Worm (Caenorhabditis elegans) whole organism, L4 larva: ENCODE data around the gene eif-2A.

Source experiments
- D1046.2 ChIP-seq: fragments of 200-800 bp; sonication (Bioruptor generic); IDR thresholded peaks from 2 replicates; pipeline ENCODE4 v1.3.6; 2022; ENCODE audit warnings: missing genetic modification characterization, missing compliant biosample characterization
- F10B5.3 ChIP-seq: sonication (generic microtip); optimal IDR thresholded peaks from 2 replicates; lab custom pipeline; 2016; ENCODE audit warnings: mild to moderate bottlenecking, missing genetic modification characterization, missing compliant biosample characterization
- F26F4.8 ChIP-seq: fragments of 200-800 bp; sonication (Bioruptor generic); conservative IDR thresholded peaks from 2 replicates; pipeline ENCODE4 v1.3.6; 2022; ENCODE audit warnings: missing genetic modification characterization, missing compliant biosample characterization
- F49E8.2 ChIP-seq: sonication (generic microtip); optimal IDR thresholded peaks from 2 replicates; lab custom pipeline; 2016; ENCODE audit warnings: missing compliant biosample characterization, mild to moderate bottlenecking, missing genetic modification characterization, borderline replicate concordance
- T26A8.4 ChIP-seq: fragments of 200-800 bp; sonication (Bioruptor generic); IDR thresholded peaks from 2 replicates; pipeline ENCODE4 v1.3.6; 2022; ENCODE audit warnings: missing genetic modification characterization, missing compliant biosample characterization
- ZK546.5 ChIP-seq, 2 experiments: sonication (generic microtip); optimal IDR thresholded peaks; 2 replicates each; lab custom pipeline; 2017; ENCODE audit warnings: missing biosample characterization in 2 of 2, missing genetic modification characterization in 2 of 2
- aha-1 ChIP-seq: fragments of 150-350 bp; peaks from one replicate; lab custom pipeline; 2014; ENCODE audit warnings: missing biosample characterization, missing genetic modification characterization
- arid-1 ChIP-seq: fragments of 200-800 bp; sonication (Bioruptor generic); conservative IDR thresholded peaks from 2 replicates; pipeline ENCODE4 v1.3.6; 2022; ENCODE audit warnings: missing genetic modification reagents, missing genetic modification characterization, missing compliant biosample characterization
- ceh-20 ChIP-seq: fragments of 200-800 bp; sonication (Bioruptor generic); IDR thresholded peaks from 2 replicates; pipeline ENCODE4 v1.3.6; 2022; ENCODE audit warnings: missing genetic modification reagents, missing genetic modification characterization, missing compliant biosample characterization
- cey-2 ChIP-seq: sonication (generic microtip); optimal IDR thresholded peaks from 3 replicates; lab custom pipeline; 2017; ENCODE audit warnings: missing genetic modification characterization, mild to moderate bottlenecking, missing compliant biosample characterization, antibody characterized with exemption, borderline replicate concordance; ENCODE audit not compliant: insufficient read depth
- ctbp-1 ChIP-seq: fragments of 200-800 bp; sonication (Bioruptor generic); IDR thresholded peaks from 2 replicates; pipeline ENCODE4 v1.3.6; 2022; ENCODE audit warnings: missing genetic modification reagents, missing genetic modification characterization, missing compliant biosample characterization
- daf-12 ChIP-seq: fragments of 150-350 bp; optimal IDR thresholded peaks from 2 replicates; lab custom pipeline; 2014; ENCODE audit warnings: missing biosample characterization, missing genetic modification reagents, missing genetic modification characterization
- daf-16 ChIP-seq, 3 experiments: sonication (generic microtip); optimal IDR thresholded peaks; 2 replicates each; lab custom pipeline; 2016 to 2017; ENCODE audit warnings: missing genetic modification characterization in 3 of 3, missing genetic modification reagents in 3 of 3, mild to moderate bottlenecking in 2 of 3, missing compliant biosample characterization in 2 of 3, missing biosample characterization in 1 of 3, moderate library complexity in 1 of 3
- daf-19 ChIP-seq: fragments of 200-800 bp; sonication (Bioruptor generic); conservative IDR thresholded peaks from 2 replicates; pipeline ENCODE4 v1.3.6; 2022; ENCODE audit warnings: missing genetic modification characterization, missing compliant biosample characterization
- daf-8 ChIP-seq: fragments of 200-800 bp; sonication (Bioruptor generic); IDR thresholded peaks from 2 replicates; pipeline ENCODE4 v1.3.6; 2022; ENCODE audit warnings: missing genetic modification characterization, missing compliant biosample characterization
- dmd-6 ChIP-seq: fragments of 200-800 bp; sonication (Bioruptor generic); IDR thresholded peaks from 2 replicates; pipeline ENCODE4 v1.3.6; 2022; ENCODE audit warnings: missing genetic modification reagents, missing genetic modification characterization, missing compliant biosample characterization
- dmd-8 ChIP-seq: fragments of 200-800 bp; sonication (Bioruptor generic); IDR thresholded peaks from 2 replicates; pipeline ENCODE4 v1.3.6; 2022; ENCODE audit warnings: missing genetic modification characterization, missing compliant biosample characterization
- dmd-9 ChIP-seq: fragments of 200-800 bp; sonication (Bioruptor generic); IDR thresholded peaks from 2 replicates; pipeline ENCODE4 v1.3.6; 2022; ENCODE audit warnings: missing genetic modification reagents, missing genetic modification characterization, missing compliant biosample characterization
- dpl-1 ChIP-seq: fragments of 150-350 bp; optimal IDR thresholded peaks from 2 replicates; lab custom pipeline; 2014; ENCODE audit warnings: missing biosample characterization, missing genetic modification reagents, missing genetic modification characterization
- duxl-1 ChIP-seq: sonication (generic microtip); optimal IDR thresholded peaks from 2 replicates; lab custom pipeline; 2016; ENCODE audit warnings: mild to moderate bottlenecking, missing genetic modification characterization, moderate library complexity, missing compliant biosample characterization; ENCODE audit not compliant: poor library complexity
- egl-43 ChIP-seq: fragments of 200-800 bp; sonication (Bioruptor generic); IDR thresholded peaks from 2 replicates; pipeline ENCODE4 v1.3.6; 2022; ENCODE audit warnings: missing genetic modification reagents, missing genetic modification characterization, missing compliant biosample characterization
- fkh-10 ChIP-seq: fragments of 150-350 bp; optimal IDR thresholded peaks from 2 replicates; lab custom pipeline; 2014; ENCODE audit warnings: missing biosample characterization, missing genetic modification reagents, missing genetic modification characterization
- gei-8 ChIP-seq: fragments of 200-800 bp; sonication (Bioruptor generic); optimal IDR thresholded peaks from 2 replicates; lab custom pipeline; 2018; ENCODE audit warnings: mild to moderate bottlenecking, missing genetic modification characterization, missing compliant biosample characterization
- hlh-11 ChIP-seq: fragments of 200-800 bp; sonication (Bioruptor generic); optimal IDR thresholded peaks from 2 replicates; lab custom pipeline; 2018; ENCODE audit warnings: mild to moderate bottlenecking, missing genetic modification characterization, missing compliant biosample characterization
- lin-13 ChIP-seq: fragments of 150-350 bp; optimal IDR thresholded peaks from 2 replicates; lab custom pipeline; 2014; ENCODE audit warnings: missing biosample characterization, missing genetic modification reagents, missing genetic modification characterization
- lin-15B ChIP-seq: fragments of 150-350 bp; sonication (generic microtip); optimal IDR thresholded peaks from 3 replicates; lab custom pipeline; 2014; ENCODE audit warnings: missing biosample characterization, missing genetic modification characterization
- lin-38 ChIP-seq: fragments of 200-800 bp; sonication (Bioruptor generic); IDR thresholded peaks from 2 replicates; pipeline ENCODE4 v1.3.6; 2022; ENCODE audit warnings: missing genetic modification reagents, missing genetic modification characterization, missing compliant biosample characterization
- lir-3 ChIP-seq: sonication (generic microtip); optimal IDR thresholded peaks from 2 replicates; lab custom pipeline; 2016; ENCODE audit warnings: mild to moderate bottlenecking, missing genetic modification characterization, missing compliant biosample characterization
- mdt-29 ChIP-seq: fragments of 200-800 bp; sonication (Bioruptor generic); IDR thresholded peaks from 2 replicates; pipeline ENCODE4 v1.3.6; 2022; ENCODE audit warnings: missing genetic modification reagents, missing genetic modification characterization, missing compliant biosample characterization
- mxl-2 ChIP-seq: fragments of 200-800 bp; sonication (Bioruptor generic); conservative IDR thresholded peaks from 2 replicates; pipeline ENCODE4 v1.3.6; 2022; ENCODE audit warnings: missing genetic modification reagents, missing genetic modification characterization, missing compliant biosample characterization
- mxl-3 ChIP-seq: fragments of 200-800 bp; sonication (Bioruptor generic); optimal IDR thresholded peaks from 2 replicates; lab custom pipeline; 2018; ENCODE audit warnings: mild to moderate bottlenecking, missing genetic modification characterization, missing compliant biosample characterization
- nhr-10 ChIP-seq: fragments of 150-350 bp; optimal IDR thresholded peaks from 2 replicates; lab custom pipeline; 2014; ENCODE audit warnings: missing biosample characterization, missing genetic modification characterization
- nhr-11 ChIP-seq: fragments of 150-350 bp; optimal IDR thresholded peaks from 2 replicates; lab custom pipeline; 2014; ENCODE audit warnings: missing biosample characterization, missing genetic modification characterization
- nhr-237 ChIP-seq: sonication (generic microtip); optimal IDR thresholded peaks from 2 replicates; lab custom pipeline; 2017; ENCODE audit warnings: missing biosample characterization, missing genetic modification characterization
- nhr-25 ChIP-seq: sonication (generic microtip); optimal IDR thresholded peaks from 2 replicates; lab custom pipeline; 2017; ENCODE audit warnings: missing genetic modification characterization, mild to moderate bottlenecking, missing compliant biosample characterization, antibody characterized with exemption, moderate library complexity, borderline replicate concordance; ENCODE audit not compliant: insufficient read depth
- nhr-41 ChIP-seq: fragments of 200-800 bp; sonication (Bioruptor generic); IDR thresholded peaks from 2 replicates; pipeline ENCODE4 v1.3.6; 2022; ENCODE audit warnings: missing genetic modification reagents, missing genetic modification characterization, missing compliant biosample characterization
- php-3 ChIP-seq: fragments of 200-800 bp; sonication (Bioruptor generic); IDR thresholded peaks from 2 replicates; pipeline ENCODE4 v1.3.6; 2022; ENCODE audit warnings: missing genetic modification reagents, missing genetic modification characterization, missing compliant biosample characterization
- pqm-1 ChIP-seq: sonication (generic microtip); optimal IDR thresholded peaks from 2 replicates; lab custom pipeline; 2017; ENCODE audit warnings: missing biosample characterization, missing genetic modification characterization
- rbr-2 ChIP-seq: sonication (generic microtip); optimal IDR thresholded peaks from 2 replicates; lab custom pipeline; 2016; ENCODE audit warnings: missing genotype, missing genetic modification characterization, missing compliant biosample characterization
- saeg-2 ChIP-seq: fragments of 200-800 bp; sonication (Bioruptor generic); IDR thresholded peaks from 2 replicates; pipeline ENCODE4 v1.3.6; 2022; ENCODE audit warnings: missing genetic modification reagents, missing genetic modification characterization, missing compliant biosample characterization
- skn-1 ChIP-seq: fragments of 150-350 bp; optimal IDR thresholded peaks from 2 replicates; lab custom pipeline; 2014; ENCODE audit warnings: missing biosample characterization, missing genetic modification characterization
- spr-1 ChIP-seq: sonication (generic microtip); optimal IDR thresholded peaks from 2 replicates; lab custom pipeline; 2016; ENCODE audit warnings: mild to moderate bottlenecking, missing genetic modification characterization, missing compliant biosample characterization
- tag-97 ChIP-seq: fragments of 200-800 bp; sonication (Bioruptor generic); IDR thresholded peaks from 2 replicates; pipeline ENCODE4 v1.3.6; 2022; ENCODE audit warnings: missing genetic modification characterization, missing compliant biosample characterization
- tra-1 ChIP-seq: fragments of 200-800 bp; sonication (Bioruptor generic); IDR thresholded peaks from 2 replicates; pipeline ENCODE4 v1.3.6; 2022; ENCODE audit warnings: missing genetic modification reagents, missing genetic modification characterization, missing compliant biosample characterization
- unc-130 ChIP-seq: sonication (generic microtip); optimal IDR thresholded peaks from 2 replicates; lab custom pipeline; 2016; ENCODE audit warnings: missing genetic modification reagents, missing genetic modification characterization, missing compliant biosample characterization
- unc-39 ChIP-seq: sonication (generic microtip); optimal IDR thresholded peaks from 2 replicates; lab custom pipeline; 2017; ENCODE audit warnings: missing biosample characterization, missing genetic modification characterization
- vab-7 ChIP-seq: fragments of 200-800 bp; sonication (Bioruptor generic); IDR thresholded peaks from 2 replicates; pipeline ENCODE4 v1.3.6; 2022; ENCODE audit warnings: missing genetic modification reagents, missing genetic modification characterization, missing compliant biosample characterization
- zag-1 ChIP-seq: fragments of 150-350 bp; optimal IDR thresholded peaks from 2 replicates; lab custom pipeline; 2014; ENCODE audit warnings: missing biosample characterization, missing genetic modification characterization
- zfp-3 ChIP-seq: fragments of 200-800 bp; sonication (Bioruptor generic); conservative IDR thresholded peaks from 2 replicates; pipeline ENCODE4 v1.3.6; 2022; ENCODE audit warnings: missing genetic modification reagents, missing genetic modification characterization, missing compliant biosample characterization
- zip-11 ChIP-seq: fragments of 200-800 bp; sonication (Bioruptor generic); IDR thresholded peaks from 2 replicates; pipeline ENCODE4 v1.3.6; 2022; ENCODE audit warnings: missing genetic modification characterization, missing compliant biosample characterization
- zip-2 ChIP-seq: fragments of 150-350 bp; optimal IDR thresholded peaks from 2 replicates; lab custom pipeline; 2014; ENCODE audit warnings: missing biosample characterization, missing genetic modification characterization

Gene eif-2A

ce11 chrII:10382247-10382646 lies 34.4 kb upstream of the eif-2A start (continued):
- no peak for TF ChIP-seq F49E8.2 (tag; lab: Kevin White, UChicago)
- no peak for TF ChIP-seq skn-1
- no peak for TF ChIP-seq F10B5.3 (tag; lab: Kevin White, UChicago)
- TF ChIP-seq mdt-29, result no peak
- TF ChIP-seq rbr-2 (tag; lab: Kevin White, UChicago), result peak; percentile 49
- no peak for TF ChIP-seq arid-1 (GFP tag; lab: Robert Waterston, UW)
- TF ChIP-seq daf-19 (GFP tag; lab: Robert Waterston, UW), result 0 out of 2 replicates have a peak, but pooled peaks have one; percentile 40
- TF ChIP-seq spr-1 (tag; lab: Kevin White, UChicago), result peak; percentile 26
- no peak for TF ChIP-seq ceh-20 (GFP tag; lab: Robert Waterston, UW)
- peak; percentile 89 for TF ChIP-seq hlh-11 (tag; lab: Kevin White, UChicago)
- TF ChIP-seq php-3, result no peak
- TF ChIP-seq aha-1, result peak; percentile 70
- no peak for TF ChIP-seq gei-8
- TF ChIP-seq daf-16 (GFP tag; optimal IDR thresholded peaks at IDR 0.05; lab: Kevin White, UChicago), result no peak
- TF ChIP-seq daf-16 (tag; optimal IDR thresholded peaks at IDR 0.05; lab: Kevin White, UChicago), result peak; percentile 45
- no peak for TF ChIP-seq dmd-9
- no peak for TF ChIP-seq nhr-237 (tag; lab: Kevin White, UChicago)
- TF ChIP-seq daf-8 (GFP tag; lab: Robert Waterston, UW), result no peak
- TF ChIP-seq vab-7 (GFP tag; lab: Robert Waterston, UW), result no peak
- no peak for TF ChIP-seq lin-15B (tag; lab: Kevin White, UChicago)
- TF ChIP-seq ctbp-1 (GFP tag; lab: Robert Waterston, UW), result no peak
- no peak for TF ChIP-seq zip-11
- TF ChIP-seq dmd-6 (GFP tag; lab: Robert Waterston, UW), result peak; percentile 57
- TF ChIP-seq pqm-1, result no peak
- TF ChIP-seq unc-39 (tag; lab: Kevin White, UChicago), result no peak
- no peak for TF ChIP-seq nhr-11 (tag; lab: Kevin White, UChicago)
- no peak for TF ChIP-seq lir-3
- no peak for TF ChIP-seq nhr-25
- no peak for TF ChIP-seq ZK546.5 (tag; optimal IDR thresholded peaks at IDR 0.05; lab: Kevin White, UChicago)
- TF ChIP-seq cey-2 (tag; lab: Kevin White, UChicago), result no peak
- TF ChIP-seq egl-43, result peak; percentile 54; the same call in 1 of the 2 replicates
- TF ChIP-seq daf-12 (tag; lab: Kevin White, UChicago), result no peak
- 0 out of 2 replicates have a peak, but pooled peaks have one; percentile 31 for TF ChIP-seq nhr-41
- no peak for TF ChIP-seq lin-13
- peak; percentile 15 for TF ChIP-seq dpl-1 (GFP tag; lab: Kevin White, UChicago)
- TF ChIP-seq D1046.2 (GFP tag; lab: Robert Waterston, UW), result 0 out of 2 replicates have a peak, but pooled peaks have one; percentile 34
- no peak for TF ChIP-seq tag-97 (GFP tag; lab: Robert Waterston, UW)
- TF ChIP-seq mxl-3 (GFP tag; lab: Kevin White, UChicago), result peak; percentile 72
- peak; percentile 38 for TF ChIP-seq duxl-1 (tag; lab: Kevin White, UChicago)
- no peak for TF ChIP-seq unc-130 (GFP tag; lab: Kevin White, UChicago)
- TF ChIP-seq mxl-2 (GFP tag; lab: Robert Waterston, UW), result no peak
- TF ChIP-seq saeg-2 (GFP tag; lab: Robert Waterston, UW), result no peak
- no peak for TF ChIP-seq zip-2
- TF ChIP-seq tra-1 (GFP tag; lab: Robert Waterston, UW), result no peak
- no peak for TF ChIP-seq dmd-8 (GFP tag; lab: Robert Waterston, UW)
- peak; percentile 56 for TF ChIP-seq T26A8.4 (GFP tag; lab: Robert Waterston, UW)
- TF ChIP-seq F26F4.8, result no peak
- TF ChIP-seq nhr-10 (tag; lab: Kevin White, UChicago), result no peak
- no peak for TF ChIP-seq zfp-3
- TF ChIP-seq fkh-10 (GFP tag; lab: Kevin White, UChicago), result no peak
- TF ChIP-seq zag-1 (tag; lab: Kevin White, UChicago), result no peak
- peak; percentile 33; the same call in 1 of the 2 replicates for TF ChIP-seq lin-38 (GFP tag; lab: Robert Waterston, UW)
